Fruit fly (Drosophila melanogaster) whole organism: ENCODE measurements around the gene CecA2.

Source experiments
- CG8478 ChIP-seq: fragments of >200 bp; optimal IDR thresholded peaks from 2 replicates; lab custom pipeline; 2018; ENCODE audit warnings: inconsistent platforms
- Dll ChIP-seq: fragments of >200 bp; optimal IDR thresholded peaks from 2 replicates; lab custom pipeline; 2017
- EcR ChIP-seq, 2 experiments: fragments of >200 bp; optimal IDR thresholded peaks; 2 replicates each; lab custom pipeline; 2017; ENCODE audit warnings: missing biosample characterization in 2 of 2, missing genetic modification characterization in 2 of 2, missing genetic modification reagents in 2 of 2
- psq ChIP-seq: fragments of >200 bp; optimal IDR thresholded peaks from 2 replicates; lab custom pipeline; 2017
- usp ChIP-seq: fragments of >200 bp; optimal IDR thresholded peaks from 2 replicates; lab custom pipeline; 2017; ENCODE audit warnings: missing biosample characterization, missing genetic modification characterization, mixed read lengths

- no peak for TF ChIP-seq CG8478 (lab: Kevin White, UChicago)
- no peak for TF ChIP-seq usp (GFP tag; lab: Kevin White, UChicago)
- TF ChIP-seq psq (lab: Kevin White, UChicago): no peak
- no peak for TF ChIP-seq Dll
- TF ChIP-seq EcR (GFP tag; optimal IDR thresholded peaks at IDR 0.05; lab: Kevin White, UChicago): peak in 1 of 2 experiments; percentile 28
These were observed 49.9 kb downstream of the CecA2 start for dm6 chr3R:30261838-30262237.
